Worm (Caenorhabditis elegans) whole organism, early embryonic: ENCODE measurements around the gene F59A6.13.

ENCODE experiments used
- B0310.2 ChIP-seq: sonication (generic microtip); optimal IDR thresholded peaks from 2 replicates; lab custom pipeline; 2016; ENCODE audit warnings: mild to moderate bottlenecking, missing genetic modification characterization, missing compliant biosample characterization
- ama-1 ChIP-seq: fragments of 150-350 bp; optimal IDR thresholded peaks from 2 replicates; lab custom pipeline; 2014
- ceh-36 ChIP-seq: sonication (generic microtip); optimal IDR thresholded peaks from 2 replicates; lab custom pipeline; 2016; ENCODE audit warnings: missing genetic modification characterization, inconsistent platforms, missing compliant biosample characterization
- ets-7 ChIP-seq: sonication (generic microtip); optimal IDR thresholded peaks from 2 replicates; lab custom pipeline; 2016; ENCODE audit warnings: missing genotype, missing genetic modification characterization, missing compliant biosample characterization
- flt-1 ChIP-seq: fragments of 200-800 bp; sonication (Bioruptor generic); IDR thresholded peaks from 2 replicates; pipeline ENCODE4 v1.3.6; 2022; ENCODE audit warnings: missing genetic modification characterization, missing compliant biosample characterization
- hmbx-1 ChIP-seq: sonication (generic microtip); optimal IDR thresholded peaks from 2 replicates; lab custom pipeline; 2016; ENCODE audit warnings: mild to moderate bottlenecking, missing genetic modification characterization, missing compliant biosample characterization

DNA sequence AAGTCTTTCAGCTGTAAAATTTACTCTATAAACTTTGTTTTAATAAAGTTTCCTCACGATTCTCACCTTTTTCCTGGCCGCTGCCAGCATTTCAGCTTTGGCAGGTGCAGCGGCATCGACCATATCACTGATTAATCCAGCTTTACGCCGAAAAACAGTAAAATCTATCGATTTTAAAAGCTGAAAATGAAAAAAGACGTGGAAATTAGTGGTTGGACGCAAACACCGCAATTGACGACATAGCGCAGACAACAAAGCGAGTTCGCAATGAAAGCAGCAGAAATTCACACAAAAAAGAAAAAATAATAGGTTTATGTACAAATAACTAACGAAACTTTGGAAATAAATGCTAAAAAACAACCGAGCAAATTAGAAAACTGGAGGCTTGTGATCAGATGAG lies 17.3 kb downstream of the F59A6.13 start, which contains the start of gene golg-2:
- no peak for TF ChIP-seq ceh-36
- TF ChIP-seq ama-1 (lab: Kevin White, UChicago), result no peak
- TF ChIP-seq B0310.2 (tag; lab: Kevin White, UChicago), result no peak
- no peak for TF ChIP-seq ets-7 (tag; lab: Kevin White, UChicago)
- TF ChIP-seq hmbx-1 (tag; lab: Kevin White, UChicago), result no peak
- TF ChIP-seq flt-1 (GFP tag; lab: Robert Waterston, UW), result no peak
